Fruit fly (Drosophila melanogaster) whole organism, adult: ENCODE results near the gene CG43845.

Experiments used
- CG11617 ChIP-seq: fragments of 200-800 bp; sonication (Bioruptor generic); optimal IDR thresholded peaks from 2 replicates; lab custom pipeline; 2017; ENCODE audit warnings: mild to moderate bottlenecking, missing biosample characterization, missing genetic modification reagents, missing genetic modification characterization
- CG14711 ChIP-seq: fragments of 200-800 bp; sonication (Bioruptor generic); optimal IDR thresholded peaks from 2 replicates; lab custom pipeline; 2018; ENCODE audit warnings: missing biosample characterization, mild to moderate bottlenecking, missing genetic modification characterization, moderate library complexity
- CG1620 ChIP-seq: fragments of 200-800 bp; sonication (Bioruptor generic); optimal IDR thresholded peaks from 2 replicates; lab custom pipeline; 2016; ENCODE audit warnings: missing biosample characterization, missing genetic modification characterization
- CG7045 ChIP-seq: fragments of 200-800 bp; sonication (Bioruptor generic); optimal IDR thresholded peaks from 2 replicates; lab custom pipeline; 2017; ENCODE audit warnings: missing biosample characterization, mild to moderate bottlenecking, missing genetic modification characterization
- CG7101 ChIP-seq: fragments of 200-800 bp; sonication (Bioruptor generic); optimal IDR thresholded peaks from 2 replicates; lab custom pipeline; 2018; ENCODE audit warnings: missing biosample characterization, mild to moderate bottlenecking, missing genetic modification characterization, moderate library complexity
- Clk ChIP-seq: fragments of 200-800 bp; sonication (Bioruptor generic); optimal IDR thresholded peaks from 2 replicates; lab custom pipeline; 2017; ENCODE audit warnings: missing biosample characterization, missing genetic modification characterization
- Hr96 ChIP-seq: fragments of 200-800 bp; sonication (Bioruptor generic); optimal IDR thresholded peaks from 2 replicates; lab custom pipeline; 2016; ENCODE audit warnings: missing biosample characterization, missing genetic modification characterization
- Mnt ChIP-seq: fragments of 200-800 bp; sonication (Bioruptor generic); optimal IDR thresholded peaks from 2 replicates; lab custom pipeline; 2016; ENCODE audit warnings: missing biosample characterization, mild to moderate bottlenecking, missing genetic modification characterization
- cnc ChIP-seq, 2 experiments: fragments of >200 bp; optimal IDR thresholded peaks; 2 replicates each; lab custom pipeline; 2017
- ovo ChIP-seq: fragments of 200-800 bp; sonication (Bioruptor generic); optimal IDR thresholded peaks from 2 replicates; lab custom pipeline; 2016; ENCODE audit warnings: missing biosample characterization, missing genetic modification characterization
- pad ChIP-seq: fragments of 200-800 bp; sonication (Bioruptor generic); optimal IDR thresholded peaks from 3 replicates; lab custom pipeline; 2017; ENCODE audit warnings: missing biosample characterization, missing genetic modification characterization, mild to moderate bottlenecking, moderate library complexity, missing genetic modification reagents
- tj ChIP-seq: fragments of 200-800 bp; sonication (Bioruptor generic); optimal IDR thresholded peaks from 3 replicates; lab custom pipeline; 2017; ENCODE audit warnings: missing biosample characterization, mild to moderate bottlenecking, missing genetic modification characterization, moderate library complexity

DNA sequence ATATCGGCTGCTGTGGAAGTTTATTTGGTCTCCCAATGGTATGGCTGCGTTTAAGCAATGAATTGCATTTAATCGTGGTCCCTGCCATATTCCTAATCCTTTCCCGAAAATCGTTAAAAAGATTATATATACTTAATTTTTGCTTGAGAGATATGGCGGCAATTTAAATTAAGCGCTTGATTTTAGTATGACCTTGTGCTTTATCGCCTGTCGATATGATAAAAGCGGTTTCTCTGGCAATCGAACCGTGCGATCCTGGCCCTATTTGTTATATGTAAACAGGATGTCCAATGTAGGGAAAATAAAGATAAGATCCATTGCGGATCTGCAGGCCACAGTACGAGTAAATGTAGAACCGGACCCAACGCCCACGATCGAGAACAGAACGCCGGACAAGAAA lies 31.9 kb upstream of the CG43845 start, which contains the start of gene Snm1:
- TF ChIP-seq ovo (GFP tag; lab: Kevin White, UChicago): no peak
- no peak for TF ChIP-seq tj (GFP tag; lab: Kevin White, UChicago)
- no peak for TF ChIP-seq Hr96 (GFP tag; lab: Kevin White, UChicago)
- TF ChIP-seq cnc (optimal IDR thresholded peaks at IDR 0.05; lab: Kevin White, UChicago): no peak
- no peak for TF ChIP-seq CG1620 (GFP tag; lab: Kevin White, UChicago)
- TF ChIP-seq Mnt (GFP tag; lab: Kevin White, UChicago): no peak
- TF ChIP-seq CG14711: no peak
- TF ChIP-seq pad: no peak
- no peak for TF ChIP-seq CG7045 (GFP tag; lab: Kevin White, UChicago)
- TF ChIP-seq CG11617: no peak
- TF ChIP-seq CG7101 (tag; lab: Kevin White, UChicago): no peak
- TF ChIP-seq Clk (GFP tag; lab: Kevin White, UChicago): no peak
